Worm (Caenorhabditis elegans) whole organism, midembryonic: ENCODE measurements around the gene C08F1.11.

ENCODE experiments used
- T22C8.4 ChIP-seq: fragments of 200-800 bp; sonication (Bioruptor generic); IDR thresholded peaks from 2 replicates; pipeline ENCODE4 v1.3.6; 2022; ENCODE audit warnings: missing genetic modification characterization, missing compliant biosample characterization
- cog-1 ChIP-seq: sonication (generic microtip); optimal IDR thresholded peaks from 2 replicates; lab custom pipeline; 2016; ENCODE audit warnings: missing genetic modification characterization, missing compliant biosample characterization
- flt-1 ChIP-seq: fragments of 200-800 bp; sonication (Bioruptor generic); IDR thresholded peaks from 2 replicates; pipeline ENCODE4 v1.3.6; 2022; ENCODE audit warnings: missing genetic modification characterization, missing compliant biosample characterization
- klf-2 ChIP-seq: fragments of 200-800 bp; sonication (Bioruptor generic); conservative IDR thresholded peaks from 2 replicates; pipeline ENCODE4 v1.3.6; 2022; ENCODE audit warnings: missing genetic modification reagents, missing genetic modification characterization, missing compliant biosample characterization
- tab-1 ChIP-seq: fragments of 200-800 bp; sonication (Bioruptor generic); IDR thresholded peaks from 2 replicates; pipeline ENCODE4 v1.3.6; 2022; ENCODE audit warnings: missing genetic modification characterization, missing compliant biosample characterization
- ztf-23 ChIP-seq: fragments of 200-800 bp; sonication (Bioruptor generic); IDR thresholded peaks from 2 replicates; pipeline ENCODE4 v1.3.6; 2022; ENCODE audit warnings: missing genetic modification reagents, missing genetic modification characterization, missing compliant biosample characterization

- TF ChIP-seq klf-2 (GFP tag; lab: Robert Waterston, UW) = no peak
- no peak for TF ChIP-seq cog-1 (tag; lab: Kevin White, UChicago)
- no peak for TF ChIP-seq T22C8.4 (GFP tag; lab: Robert Waterston, UW)
- TF ChIP-seq flt-1 (GFP tag; lab: Robert Waterston, UW) = no peak
- no peak for TF ChIP-seq ztf-23 (GFP tag; lab: Robert Waterston, UW)
- TF ChIP-seq tab-1 = no peak
Measured at ce11 chrII:1808217-1808616, 23.5 kb upstream of the C08F1.11 start, which contains the start of gene C08F1.8.
